Worm (Caenorhabditis elegans): Measurements from ENCODE around the gene C09F12.2.
A peak's percentile ranks its signal among the peaks of the same experiment; 100 is the strongest.

The C09F12.2 gene

DNA sequence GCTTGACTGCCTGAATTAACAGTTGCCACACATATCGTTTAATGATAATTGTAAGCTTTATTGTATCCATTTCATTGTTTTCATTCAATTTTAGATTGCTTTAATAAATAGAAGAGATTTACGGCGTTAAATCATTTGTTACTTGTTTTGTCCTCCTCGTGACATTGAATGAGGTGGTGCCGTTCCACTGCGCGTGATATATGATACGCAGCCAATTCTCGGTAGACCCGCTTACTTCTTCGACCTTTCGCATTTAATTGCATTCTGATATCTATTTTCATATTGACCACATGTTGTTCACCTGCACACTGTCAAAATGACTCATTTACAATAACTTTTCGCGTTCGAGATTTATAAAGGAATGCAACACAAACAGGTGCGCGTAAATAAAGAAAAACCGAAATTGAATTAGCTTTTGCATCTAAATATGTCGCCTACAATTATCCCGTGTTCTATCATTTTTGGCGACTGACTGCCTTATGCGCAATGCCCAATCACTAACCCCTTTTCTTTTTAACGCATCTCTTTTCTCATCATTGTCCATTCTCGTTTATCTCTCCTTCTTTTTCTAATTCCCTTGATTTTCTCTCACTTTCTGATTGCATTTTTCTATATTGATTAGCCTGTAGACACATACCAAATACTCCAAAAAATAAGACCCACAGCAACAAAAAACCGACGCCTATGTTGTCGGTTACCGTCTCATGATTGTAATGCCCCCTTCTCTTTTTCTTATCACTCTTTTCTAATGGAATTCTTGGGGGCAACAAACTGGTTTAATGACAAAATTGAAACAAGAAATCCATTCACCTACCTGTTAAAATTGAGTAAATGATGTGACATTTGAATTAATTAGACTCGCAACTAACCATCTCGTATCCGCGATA lies 39.1 kb upstream of the C09F12.2 start (continued):
- TF ChIP-seq tbx-2 (tag; optimal IDR thresholded peaks at IDR 0.05) (peak; percentile 39), efl-3 (GFP tag; optimal IDR thresholded peaks at IDR 0.05) (no peak), mep-1 (tag; optimal IDR thresholded peaks at IDR 0.05) (peak; percentile 31), vab-15 (tag; optimal IDR thresholded peaks at IDR 0.05) (peak; percentile 71), lin-13 (GFP tag; optimal IDR thresholded peaks at IDR 0.05) (no peak), dpl-1 (GFP tag; optimal IDR thresholded peaks at IDR 0.05) (no peak), snu-23 (GFP tag; optimal IDR thresholded peaks at IDR 0.05) (peak; percentile 55), nhr-19 (GFP tag; conservative IDR thresholded peaks at IDR 0.05) (0 out of 2 replicates have a peak, but pooled peaks have one; percentile 13), rnt-1 (tag; optimal IDR thresholded peaks at IDR 0.05) (no peak), lin-35 (GFP tag; optimal IDR thresholded peaks at IDR 0.05) (peak in 1 of 2 experiments; percentile 26), swsn-7 (tag; optimal IDR thresholded peaks at IDR 0.05) (no peak), lin-39 (tag; optimal IDR thresholded peaks at IDR 0.05) (no peak), unc-98 (GFP tag; IDR thresholded peaks at IDR 0.05) (no peak), nhr-77 (tag; optimal IDR thresholded peaks at IDR 0.05) (no peak), nhr-84 (tag; optimal IDR thresholded peaks at IDR 0.05) (no peak), fos-1 (tag; optimal IDR thresholded peaks at IDR 0.05) (no peak), C34B4.2 (tag; optimal IDR thresholded peaks at IDR 0.05) (no peak), nhr-85 (tag) (peak; percentile 91), sup-37 (GFP tag; optimal IDR thresholded peaks at IDR 0.05) (no peak), ztf-11 (tag; optimal IDR thresholded peaks at IDR 0.05) (no peak), nhr-76 (tag; optimal IDR thresholded peaks at IDR 0.05) (no peak), C04F5.9 (tag; optimal IDR thresholded peaks at IDR 0.05) (no peak), hlh-4 (tag; optimal IDR thresholded peaks at IDR 0.05) (no peak), zag-1 (tag; optimal IDR thresholded peaks at IDR 0.05) (no peak), egl-27 (tag; optimal IDR thresholded peaks at IDR 0.05) (no peak), hpl-2 (GFP tag; optimal IDR thresholded peaks at IDR 0.05) (no peak), nhr-28 (tag; optimal IDR thresholded peaks at IDR 0.05) (no peak), dsc-1 (tag; optimal IDR thresholded peaks at IDR 0.05) (no peak), sox-4 (tag; optimal IDR thresholded peaks at IDR 0.05) (no peak), unc-30 (tag; optimal IDR thresholded peaks at IDR 0.05) (no peak), mab-9 (GFP tag; IDR thresholded peaks at IDR 0.05) (no peak), unc-62 (GFP tag; optimal IDR thresholded peaks at IDR 0.05) (no peak), tlp-1 (tag; optimal IDR thresholded peaks at IDR 0.05) (no peak), xbp-1 (tag; optimal IDR thresholded peaks at IDR 0.05) (no peak), efl-1 (optimal IDR thresholded peaks at IDR 0.05) (no peak), efl-1 (GFP tag; optimal IDR thresholded peaks at IDR 0.05 in 1 of 2) (no peak), unc-86 (tag; optimal IDR thresholded peaks at IDR 0.05) (no peak), skn-1 (tag; optimal IDR thresholded peaks at IDR 0.05) (no peak), pag-3 (tag; optimal IDR thresholded peaks at IDR 0.05; ENCODE audit: borderline replicate concordance, insufficient read depth) (no peak), nhr-11 (tag; optimal IDR thresholded peaks at IDR 0.05) (no peak), snpc-4 (tag; optimal IDR thresholded peaks at IDR 0.05) (no peak), aly-2 (tag; optimal IDR thresholded peaks at IDR 0.05) (no peak), irx-1 (tag; optimal IDR thresholded peaks at IDR 0.05) (no peak)

DNA sequence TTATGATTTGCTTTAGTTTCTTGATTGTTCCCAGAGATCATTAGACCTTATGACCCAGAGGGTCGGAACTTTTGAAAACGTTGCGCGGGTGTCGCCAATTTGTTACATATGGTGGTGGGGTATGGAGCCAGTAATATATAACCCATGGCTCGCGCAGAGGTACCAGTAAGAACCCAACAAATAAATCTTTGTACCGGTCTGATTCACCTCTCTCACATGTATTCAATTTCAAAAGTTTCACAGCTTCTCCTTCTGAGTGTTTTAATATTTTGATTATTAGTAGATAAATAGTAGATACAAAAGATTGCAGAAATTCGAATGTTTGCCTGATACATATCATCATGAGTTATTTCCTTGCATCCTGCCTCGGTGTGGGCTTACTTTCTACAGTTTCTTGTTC lies 37.6 kb upstream of the C09F12.2 start, which contains the start of gene egl-15:
egl-15 (plus strand) TSS at position 301 of the 400 bp plus-strand sequence.
- TF ChIP-seq fkh-8 (tag; optimal IDR thresholded peaks at IDR 0.05) (no peak), pax-3 (tag; optimal IDR thresholded peaks at IDR 0.05) (no peak), nhr-84 (tag; optimal IDR thresholded peaks at IDR 0.05) (no peak), dsc-1 (tag; optimal IDR thresholded peaks at IDR 0.05) (peak; percentile 31), hlh-17 (GFP tag; optimal IDR thresholded peaks at IDR 0.05; ENCODE audit: borderline replicate concordance) (no peak), dpl-1 (GFP tag; optimal IDR thresholded peaks at IDR 0.05) (no peak), nhr-11 (tag; optimal IDR thresholded peaks at IDR 0.05) (no peak), sptf-1 (tag; optimal IDR thresholded peaks at IDR 0.05) (no peak), efl-1 (optimal IDR thresholded peaks at IDR 0.05) (no peak), efl-1 (GFP tag; optimal IDR thresholded peaks at IDR 0.05 in 1 of 2) (peak in 1 of 2 experiments; percentile 30), grh-1 (GFP tag; IDR thresholded peaks at IDR 0.05) (no peak), sox-4 (tag; optimal IDR thresholded peaks at IDR 0.05) (no peak)
